Worm (Caenorhabditis elegans): Measurements from ENCODE around the gene F11D11.4.

- TF ChIP-seq T26A8.4 (GFP tag; IDR thresholded peaks at IDR 0.05) (no peak), nhr-28 (tag; optimal IDR thresholded peaks at IDR 0.05) (no peak), egl-27 (tag; optimal IDR thresholded peaks at IDR 0.05) (no peak), lsy-2 (tag; optimal IDR thresholded peaks at IDR 0.05) (no peak), unc-39 (tag; optimal IDR thresholded peaks at IDR 0.05) (no peak)
These were observed 37.1 kb upstream of the F11D11.4 start for ce11 chrV:18724076-18724475.

All from whole organism, L4 larva.